Worm (Caenorhabditis elegans) whole organism, L2 larva: ENCODE measurements around the gene Y43D4A.2.

Experiments used
- R02D3.7 ChIP-seq: fragments of 150-350 bp; optimal IDR thresholded peaks from 2 replicates; lab custom pipeline; 2014; ENCODE audit warnings: missing biosample characterization, missing genetic modification characterization
- alr-1 ChIP-seq: fragments of 150-350 bp; optimal IDR thresholded peaks from 2 replicates; lab custom pipeline; 2014; ENCODE audit warnings: missing biosample characterization, missing genetic modification characterization
- lin-11 ChIP-seq: fragments of 150-350 bp; sonication (generic microtip); optimal IDR thresholded peaks from 2 replicates; lab custom pipeline; 2014; ENCODE audit warnings: missing biosample characterization, missing genetic modification characterization, inconsistent platforms, mixed read lengths
- lin-13 ChIP-seq: fragments of 150-350 bp; optimal IDR thresholded peaks from 2 replicates; lab custom pipeline; 2014; ENCODE audit warnings: missing biosample characterization, missing genetic modification reagents, missing genetic modification characterization
- lin-39 ChIP-seq: fragments of 150-350 bp; optimal IDR thresholded peaks from 2 replicates; lab custom pipeline; 2014; ENCODE audit warnings: missing biosample characterization, missing genetic modification reagents, missing genetic modification characterization
- lsy-2 ChIP-seq, 2 experiments: fragments of 150-350 bp in 1 of 2; sonication (generic microtip) in 1 of 2; optimal IDR thresholded peaks; 2 replicates each; lab custom pipeline; 2014 to 2017; ENCODE audit warnings: missing biosample characterization in 2 of 2, missing genetic modification characterization in 2 of 2
- nhr-12 ChIP-seq: fragments of 150-350 bp; optimal IDR thresholded peaks from 2 replicates; lab custom pipeline; 2014; ENCODE audit warnings: missing biosample characterization, missing genetic modification characterization
- nhr-77 ChIP-seq: fragments of 150-350 bp; optimal IDR thresholded peaks from 2 replicates; lab custom pipeline; 2014; ENCODE audit warnings: missing biosample characterization, missing genetic modification characterization
- skn-1 ChIP-seq: sonication (generic microtip); optimal IDR thresholded peaks from 2 replicates; lab custom pipeline; 2017; ENCODE audit warnings: missing biosample characterization, missing genetic modification characterization
- snpc-4 ChIP-seq: fragments of 150-350 bp; optimal IDR thresholded peaks from 2 replicates; lab custom pipeline; 2014; ENCODE audit warnings: missing biosample characterization, missing genetic modification characterization
- unc-55 ChIP-seq: fragments of 150-350 bp; sonication (generic microtip); optimal IDR thresholded peaks from 3 replicates; lab custom pipeline; 2014; ENCODE audit warnings: missing biosample characterization, missing genetic modification reagents, missing genetic modification characterization

DNA sequence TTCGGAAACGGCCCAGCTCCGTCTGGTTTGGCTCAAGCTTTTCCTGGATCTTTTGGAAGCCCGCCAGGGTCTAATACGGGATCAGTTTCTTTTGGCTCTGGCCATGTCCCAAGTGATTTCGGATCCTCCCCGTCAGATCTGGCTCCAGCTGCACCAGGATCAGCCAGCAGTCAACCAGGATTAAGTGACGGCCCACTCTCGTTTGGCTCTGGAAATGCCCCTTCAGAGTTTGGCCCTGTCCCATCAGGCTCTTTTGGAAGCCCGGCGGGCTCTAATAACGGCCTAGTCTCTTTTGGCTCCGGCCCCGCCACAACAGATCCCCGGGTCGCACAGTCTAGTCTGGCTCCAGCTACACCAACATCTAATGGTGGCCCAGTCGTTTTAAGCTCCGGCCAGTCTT, 22.1 kb upstream of the Y43D4A.2 start:
- no peak for TF ChIP-seq nhr-12 (tag; lab: Kevin White, UChicago)
- no peak for TF ChIP-seq nhr-77 (tag; lab: Kevin White, UChicago)
- TF ChIP-seq lin-11 (tag; lab: Kevin White, UChicago) = no peak
- TF ChIP-seq alr-1 (tag; lab: Kevin White, UChicago) = no peak
- TF ChIP-seq snpc-4 (tag; lab: Kevin White, UChicago) = no peak
- TF ChIP-seq R02D3.7 (tag; lab: Kevin White, UChicago) = no peak
- no peak for TF ChIP-seq lin-39 (tag; lab: Kevin White, UChicago)
- TF ChIP-seq skn-1 (tag; lab: Kevin White, UChicago) = no peak
- no peak for TF ChIP-seq unc-55 (GFP tag; lab: Kevin White, UChicago)
- no peak for TF ChIP-seq lsy-2 (tag; optimal IDR thresholded peaks at IDR 0.05; lab: Kevin White, UChicago)
- TF ChIP-seq lin-13 (GFP tag; lab: Kevin White, UChicago) = no peak
